Worm (Caenorhabditis elegans): ENCODE results near the gene unc-64.

- TF ChIP-seq unc-62 (GFP tag; optimal IDR thresholded peaks at IDR 0.05) = no peak
- no peak for TF ChIP-seq dpl-1 (GFP tag; optimal IDR thresholded peaks at IDR 0.05)
- no peak for TF ChIP-seq nhr-76 (tag; optimal IDR thresholded peaks at IDR 0.05)
Observed at ce11 chrIII:13302578-13302977, 25.5 kb downstream of the unc-64 start.
